Fruit fly (Drosophila melanogaster): ENCODE results near the gene FucTD.

DNA sequence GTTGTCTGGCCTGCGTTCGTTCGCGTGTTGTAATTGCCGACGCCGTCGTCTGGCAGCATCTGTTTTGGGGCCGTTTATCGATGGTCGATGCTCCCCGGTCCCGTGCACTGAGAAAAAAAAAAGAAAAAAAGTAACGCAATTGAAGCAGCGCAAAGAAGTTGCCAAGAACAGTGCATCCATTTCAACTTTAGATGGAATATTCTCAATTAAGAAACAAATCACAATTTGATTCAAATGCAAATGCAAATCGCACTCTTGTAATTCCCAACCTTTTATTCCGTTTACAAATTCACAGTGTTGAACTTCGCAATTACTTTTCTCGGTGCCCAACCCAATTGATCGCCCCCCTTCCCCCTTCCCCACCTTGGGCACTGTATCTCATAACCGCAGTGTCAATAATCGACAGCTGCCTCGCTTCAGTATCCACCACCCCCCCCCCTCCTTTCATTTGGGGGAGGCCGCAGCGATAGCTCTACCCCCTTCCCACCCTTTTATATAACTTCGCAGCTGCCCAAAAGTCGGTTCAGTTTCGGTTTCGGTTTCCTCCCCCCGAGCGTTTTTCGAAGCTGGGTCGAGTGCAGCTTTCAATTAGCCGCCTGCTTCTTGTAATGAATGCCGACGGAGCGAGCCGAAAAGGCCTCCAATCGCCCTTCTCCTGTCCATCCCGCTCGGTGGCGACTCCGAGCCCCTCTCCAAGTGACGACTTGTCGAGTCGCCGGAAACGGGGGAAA is 42.1 kb downstream of the FucTD start:
- TF ChIP-seq Jra (GFP tag; optimal IDR thresholded peaks at IDR 0.05) (no peak), CG9705 (GFP tag; optimal IDR thresholded peaks at IDR 0.05) (peak; percentile 10), Sp1 (GFP tag; optimal IDR thresholded peaks at IDR 0.05) (peak; percentile 42), HLH106 (tag; optimal IDR thresholded peaks at IDR 0.05) (peak; percentile 64)
